Worm (Caenorhabditis elegans): ENCODE data around the gene F31A3.3.

F31A3.3 gene

DNA sequence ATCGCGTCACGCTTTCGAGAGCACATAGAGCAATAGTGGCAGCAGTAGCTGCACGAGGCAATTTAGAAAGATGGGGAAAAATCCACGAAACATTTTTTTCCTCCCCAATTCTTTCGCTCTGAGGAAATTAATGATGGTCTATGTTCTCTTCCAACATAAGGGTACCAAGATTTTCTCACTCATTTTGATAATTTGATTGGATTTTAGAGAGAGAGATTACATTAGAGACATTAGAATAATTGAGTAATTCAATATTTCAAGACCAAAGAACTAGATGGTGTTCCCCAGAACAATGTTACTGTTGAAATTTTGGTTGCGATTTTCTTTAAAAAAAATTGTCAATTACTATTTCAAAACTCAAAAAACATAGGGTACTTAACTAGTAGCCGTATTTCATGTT is 12.4 kb downstream of the F31A3.3 start:
- no peak for TF ChIP-seq hmbx-1 (tag; optimal IDR thresholded peaks at IDR 0.05)
- no peak for TF ChIP-seq ceh-13 (GFP tag; optimal IDR thresholded peaks at IDR 0.05)
- no peak for TF ChIP-seq pes-1 (GFP tag; IDR thresholded peaks at IDR 0.05)
- no peak for TF ChIP-seq ceh-36 (tag; optimal IDR thresholded peaks at IDR 0.05)

DNA sequence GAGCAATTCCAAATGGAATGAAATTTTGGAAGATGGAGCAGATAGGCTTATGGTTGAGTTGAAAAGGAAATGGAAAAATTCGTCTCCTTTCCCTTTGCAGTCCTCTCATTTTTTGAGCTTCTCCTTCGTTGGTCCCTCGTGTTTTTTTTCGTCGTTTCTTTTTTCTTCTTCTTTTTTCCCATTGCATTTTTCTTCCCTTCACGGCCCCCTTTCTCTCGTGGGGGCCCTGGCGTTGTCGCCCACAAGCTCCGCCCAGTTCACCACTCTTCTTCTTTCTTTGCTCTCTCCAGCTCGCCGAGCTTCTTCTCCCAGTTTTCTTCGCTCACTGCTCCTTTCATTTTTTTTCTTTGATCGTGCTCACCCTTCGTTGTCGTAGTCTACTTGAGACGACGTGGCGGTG is 14.4 kb downstream of the F31A3.3 start:
- TF ChIP-seq pes-1 (GFP tag; IDR thresholded peaks at IDR 0.05): no peak
- no peak for TF ChIP-seq hmbx-1 (tag; optimal IDR thresholded peaks at IDR 0.05)
- TF ChIP-seq sea-1 (GFP tag; conservative IDR thresholded peaks at IDR 0.05): no peak
- no peak for TF ChIP-seq ama-1 (optimal IDR thresholded peaks at IDR 0.05)
- no peak for TF ChIP-seq ceh-13 (GFP tag; optimal IDR thresholded peaks at IDR 0.05)
- no peak for TF ChIP-seq tra-4 (tag; optimal IDR thresholded peaks at IDR 0.05)
- no peak for TF ChIP-seq hnd-1 (tag; optimal IDR thresholded peaks at IDR 0.05)
- no peak for TF ChIP-seq aly-1 (tag; optimal IDR thresholded peaks at IDR 0.05)
- TF ChIP-seq flt-1 (GFP tag; IDR thresholded peaks at IDR 0.05): no peak
- TF ChIP-seq tbx-11 (GFP tag; IDR thresholded peaks at IDR 0.05): no peak
- no peak for TF ChIP-seq scrt-1 (GFP tag; IDR thresholded peaks at IDR 0.05)
- no peak for TF ChIP-seq ceh-36 (tag; optimal IDR thresholded peaks at IDR 0.05)
- no peak for TF ChIP-seq B0310.2 (tag; optimal IDR thresholded peaks at IDR 0.05)

DNA sequence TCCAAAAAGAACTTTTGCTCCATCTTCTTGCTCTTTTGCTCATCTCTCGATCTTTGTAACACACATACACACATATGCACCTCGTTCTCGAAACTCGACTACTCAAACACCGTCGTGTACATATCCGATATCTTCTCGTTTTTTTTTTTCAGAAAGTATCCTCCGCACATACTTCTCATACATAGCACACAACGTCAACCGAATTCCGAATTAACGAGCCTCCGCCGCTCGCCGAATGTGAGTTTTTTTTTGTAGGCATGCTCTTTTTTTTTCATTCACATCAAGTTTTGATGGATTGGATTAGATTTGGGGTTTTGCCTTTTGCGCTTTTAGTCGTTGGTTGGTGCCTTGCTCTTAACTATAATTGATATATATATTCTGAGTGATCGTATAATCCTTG is 15.6 kb downstream of the F31A3.3 start:
- TF ChIP-seq tra-4 (tag; optimal IDR thresholded peaks at IDR 0.05): no peak
- TF ChIP-seq hmg-4 (GFP tag; optimal IDR thresholded peaks at IDR 0.05): no peak
- no peak for TF ChIP-seq flt-1 (GFP tag; IDR thresholded peaks at IDR 0.05)
- TF ChIP-seq ama-1 (optimal IDR thresholded peaks at IDR 0.05): no peak
- no peak for TF ChIP-seq F13C5.2 (tag; optimal IDR thresholded peaks at IDR 0.05)
- TF ChIP-seq aly-1 (tag; optimal IDR thresholded peaks at IDR 0.05): no peak
- no peak for TF ChIP-seq tbx-37 (GFP tag; conservative IDR thresholded peaks at IDR 0.05)
- no peak for TF ChIP-seq ceh-13 (GFP tag; optimal IDR thresholded peaks at IDR 0.05)
- no peak for TF ChIP-seq scrt-1 (GFP tag; IDR thresholded peaks at IDR 0.05)
- no peak for TF ChIP-seq B0310.2 (tag; optimal IDR thresholded peaks at IDR 0.05)
- no peak for TF ChIP-seq hmbx-1 (tag; optimal IDR thresholded peaks at IDR 0.05)
- TF ChIP-seq ceh-36 (tag; optimal IDR thresholded peaks at IDR 0.05): no peak
- no peak for TF ChIP-seq pes-1 (GFP tag; IDR thresholded peaks at IDR 0.05)
- no peak for TF ChIP-seq ets-7 (tag; optimal IDR thresholded peaks at IDR 0.05)
- no peak for TF ChIP-seq hnd-1 (tag; optimal IDR thresholded peaks at IDR 0.05)
- no peak for TF ChIP-seq tbx-11 (GFP tag; IDR thresholded peaks at IDR 0.05)

- TF ChIP-seq ceh-36 (tag; optimal IDR thresholded peaks at IDR 0.05) (no peak), sea-1 (GFP tag; conservative IDR thresholded peaks at IDR 0.05) (no peak), ceh-13 (GFP tag; optimal IDR thresholded peaks at IDR 0.05) (no peak)
Measured at ce11 chrX:17517872-17518271, 16.0 kb downstream of the F31A3.3 start.

- TF ChIP-seq ceh-36 (tag; optimal IDR thresholded peaks at IDR 0.05) (no peak), tra-4 (tag; optimal IDR thresholded peaks at IDR 0.05) (no peak), scrt-1 (GFP tag; IDR thresholded peaks at IDR 0.05) (no peak), hmbx-1 (tag; optimal IDR thresholded peaks at IDR 0.05) (no peak), pes-1 (GFP tag; IDR thresholded peaks at IDR 0.05) (no peak), sea-1 (GFP tag; conservative IDR thresholded peaks at IDR 0.05) (no peak), tbx-37 (GFP tag; conservative IDR thresholded peaks at IDR 0.05) (no peak)
Measured at ce11 chrX:17516941-17517340, 16.9 kb downstream of the F31A3.3 start.

DNA sequence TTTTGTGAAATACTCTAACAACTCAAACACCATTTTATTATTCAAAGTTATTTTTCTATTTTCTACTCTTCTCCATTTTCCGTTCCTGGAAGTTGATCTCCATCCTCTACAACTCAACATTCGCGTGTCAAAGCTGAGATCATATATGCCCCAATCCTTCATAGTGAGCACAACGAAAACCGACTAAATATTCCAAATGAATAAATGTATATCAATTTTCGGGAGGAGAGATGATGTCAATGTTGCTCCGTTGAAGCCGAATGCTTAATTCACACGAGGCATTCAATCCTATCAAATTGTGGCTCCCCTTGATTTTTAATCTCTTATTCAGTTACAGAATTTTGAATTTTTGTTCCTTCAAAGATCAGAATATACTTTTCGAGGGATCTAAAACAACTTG is 17.4 kb downstream of the F31A3.3 start:
- TF ChIP-seq scrt-1 (GFP tag; IDR thresholded peaks at IDR 0.05) (no peak), pes-1 (GFP tag; IDR thresholded peaks at IDR 0.05) (no peak), hmbx-1 (tag; optimal IDR thresholded peaks at IDR 0.05) (no peak), tbx-11 (GFP tag; IDR thresholded peaks at IDR 0.05) (no peak), ceh-36 (tag; optimal IDR thresholded peaks at IDR 0.05) (no peak), B0310.2 (tag; optimal IDR thresholded peaks at IDR 0.05) (no peak), hmg-4 (GFP tag; optimal IDR thresholded peaks at IDR 0.05) (no peak), ama-1 (optimal IDR thresholded peaks at IDR 0.05) (no peak), flt-1 (GFP tag; IDR thresholded peaks at IDR 0.05) (no peak)

- TF ChIP-seq hnd-1 (tag; optimal IDR thresholded peaks at IDR 0.05) (no peak), aly-1 (tag; optimal IDR thresholded peaks at IDR 0.05) (no peak), F13C5.2 (tag; optimal IDR thresholded peaks at IDR 0.05) (no peak), hmbx-1 (tag; optimal IDR thresholded peaks at IDR 0.05) (no peak), tra-4 (tag; optimal IDR thresholded peaks at IDR 0.05) (no peak), flt-1 (GFP tag; IDR thresholded peaks at IDR 0.05) (no peak), B0310.2 (tag; optimal IDR thresholded peaks at IDR 0.05) (no peak), ceh-36 (tag; optimal IDR thresholded peaks at IDR 0.05) (no peak), ets-7 (tag; optimal IDR thresholded peaks at IDR 0.05) (no peak), sea-1 (GFP tag; conservative IDR thresholded peaks at IDR 0.05) (no peak), ceh-13 (GFP tag; optimal IDR thresholded peaks at IDR 0.05) (no peak), hmg-4 (GFP tag; optimal IDR thresholded peaks at IDR 0.05) (no peak), pes-1 (GFP tag; IDR thresholded peaks at IDR 0.05) (no peak), tbx-11 (GFP tag; IDR thresholded peaks at IDR 0.05) (no peak), tbx-37 (GFP tag; conservative IDR thresholded peaks at IDR 0.05) (no peak), scrt-1 (GFP tag; IDR thresholded peaks at IDR 0.05) (no peak), ama-1 (optimal IDR thresholded peaks at IDR 0.05) (no peak)
Measured at ce11 chrX:17515207-17515902, 18.5 kb downstream of the F31A3.3 start.

ce11 chrX:17514422-17514821 is 19.4 kb downstream of the F31A3.3 start:
- no peak for TF ChIP-seq aly-1 (tag; optimal IDR thresholded peaks at IDR 0.05)
- no peak for TF ChIP-seq ama-1 (optimal IDR thresholded peaks at IDR 0.05)
- no peak for TF ChIP-seq tbx-37 (GFP tag; conservative IDR thresholded peaks at IDR 0.05)
- TF ChIP-seq ceh-13 (GFP tag; optimal IDR thresholded peaks at IDR 0.05): no peak
- no peak for TF ChIP-seq B0310.2 (tag; optimal IDR thresholded peaks at IDR 0.05)
- no peak for TF ChIP-seq pes-1 (GFP tag; IDR thresholded peaks at IDR 0.05)
- no peak for TF ChIP-seq hmg-4 (GFP tag; optimal IDR thresholded peaks at IDR 0.05)
- TF ChIP-seq ceh-36 (tag; optimal IDR thresholded peaks at IDR 0.05): no peak
- no peak for TF ChIP-seq sea-1 (GFP tag; conservative IDR thresholded peaks at IDR 0.05)
- no peak for TF ChIP-seq hmbx-1 (tag; optimal IDR thresholded peaks at IDR 0.05)
- no peak for TF ChIP-seq scrt-1 (GFP tag; IDR thresholded peaks at IDR 0.05)
- no peak for TF ChIP-seq flt-1 (GFP tag; IDR thresholded peaks at IDR 0.05)
- no peak for TF ChIP-seq ets-7 (tag; optimal IDR thresholded peaks at IDR 0.05)
- TF ChIP-seq tra-4 (tag; optimal IDR thresholded peaks at IDR 0.05): no peak
- no peak for TF ChIP-seq tbx-11 (GFP tag; IDR thresholded peaks at IDR 0.05)
- no peak for TF ChIP-seq F13C5.2 (tag; optimal IDR thresholded peaks at IDR 0.05)

Data from whole organism, early embryonic.